Fruit fly (Drosophila melanogaster): ENCODE measurements around the gene Gbeta5.

The Gbeta5 gene

dm6 chrX:8116813-8117212 lies 35.3 kb downstream of the Gbeta5 start, which contains the start of gene CG1575 (continued):
- no peak for TF ChIP-seq zen (tag; optimal IDR thresholded peaks at IDR 0.05)
- peak; percentile 28 for TF ChIP-seq pzg (GFP tag; optimal IDR thresholded peaks at IDR 0.05)
- no peak for TF ChIP-seq CG18599 (GFP tag; optimal IDR thresholded peaks at IDR 0.05)
- TF ChIP-seq kah (GFP tag; optimal IDR thresholded peaks at IDR 0.05), result peak; percentile 59
- no peak for TF ChIP-seq CG11456 (GFP tag; IDR thresholded peaks at IDR 0.05)
- TF ChIP-seq Taf1 (GFP tag; IDR thresholded peaks at IDR 0.05), result no peak
- no peak for TF ChIP-seq her (GFP tag; optimal IDR thresholded peaks at IDR 0.05)
- no peak for TF ChIP-seq fu2 (GFP tag; optimal IDR thresholded peaks at IDR 0.05)
- peak; percentile 10; the same call in 1 of the 3 replicates for TF ChIP-seq CG34224 (GFP tag; IDR thresholded peaks at IDR 0.05; ENCODE audit: partially characterized antibody)
- no peak for TF ChIP-seq Hsf (GFP tag; optimal IDR thresholded peaks at IDR 0.05)
- no peak for TF ChIP-seq yki (optimal IDR thresholded peaks at IDR 0.05)
- peak; percentile 23 for TF ChIP-seq sug (tag; optimal IDR thresholded peaks at IDR 0.05)
- peak; percentile 46; the same call in 1 of the 2 replicates for TF ChIP-seq hbn (GFP tag; IDR thresholded peaks at IDR 0.05; ENCODE audit: partially characterized antibody)
- no peak for TF ChIP-seq CG12236 (GFP tag; optimal IDR thresholded peaks at IDR 0.05)
- no peak for TF ChIP-seq eve (GFP tag; optimal IDR thresholded peaks at IDR 0.05)
- no peak for TF ChIP-seq Lpt (GFP tag; optimal IDR thresholded peaks at IDR 0.05)
- no peak for TF ChIP-seq Nf-YA (GFP tag; IDR thresholded peaks at IDR 0.05)
- TF ChIP-seq Dp (GFP tag; optimal IDR thresholded peaks at IDR 0.05), result peak; percentile 58
- no peak for TF ChIP-seq ems (GFP tag; optimal IDR thresholded peaks at IDR 0.05)
- 0 out of 3 replicates have a peak, but pooled peaks have one; percentile 20 for TF ChIP-seq Doc3 (GFP tag; IDR thresholded peaks at IDR 0.05; ENCODE audit: partially characterized antibody)
- TF ChIP-seq CG3065 (GFP tag; optimal IDR thresholded peaks at IDR 0.05), result no peak
- no peak for TF ChIP-seq fd96Cb (tag; optimal IDR thresholded peaks at IDR 0.05)
- TF ChIP-seq CG8290 (GFP tag; optimal IDR thresholded peaks at IDR 0.05), result no peak
- TF ChIP-seq CG8290 (tag; optimal IDR thresholded peaks at IDR 0.05), result no peak
- TF ChIP-seq ato (GFP tag; IDR thresholded peaks at IDR 0.05; ENCODE audit: partially characterized antibody), result no peak
- no peak for TF ChIP-seq disco-r (GFP tag; optimal IDR thresholded peaks at IDR 0.05)
- no peak for TF ChIP-seq Deaf1 (tag; optimal IDR thresholded peaks at IDR 0.05)
- TF ChIP-seq Med (GFP tag), result peak; percentile 63
- no peak for TF ChIP-seq Dip3 (GFP tag; optimal IDR thresholded peaks at IDR 0.05)
- TF ChIP-seq Aef1 (GFP tag; IDR thresholded peaks at IDR 0.05), result no peak
- no peak for TF ChIP-seq CG33213 (GFP tag; optimal IDR thresholded peaks at IDR 0.05)
- no peak for TF ChIP-seq CG9609 (GFP tag; optimal IDR thresholded peaks at IDR 0.05)
- no peak for TF ChIP-seq Atf3 (GFP tag; optimal IDR thresholded peaks at IDR 0.05)
- TF ChIP-seq lilli (GFP tag; optimal IDR thresholded peaks at IDR 0.05), result no peak
- peak; percentile 86 for TF ChIP-seq CG3995 (GFP tag; optimal IDR thresholded peaks at IDR 0.05)
- TF ChIP-seq Eip74EF (GFP tag; optimal IDR thresholded peaks at IDR 0.05), result no peak
- TF ChIP-seq Lim3 (GFP tag; IDR thresholded peaks at IDR 0.05), result no peak
- TF ChIP-seq gt (GFP tag; IDR thresholded peaks at IDR 0.05), result no peak
- no peak for TF ChIP-seq Poxn (GFP tag; IDR thresholded peaks at IDR 0.05)
- TF ChIP-seq crp (GFP tag; optimal IDR thresholded peaks at IDR 0.05), result peak in 1 of 2 experiments; percentile 29
- TF ChIP-seq sd (tag; optimal IDR thresholded peaks at IDR 0.05), result no peak
- TF ChIP-seq gfzf (GFP tag; optimal IDR thresholded peaks at IDR 0.05), result peak; percentile 50
- peak; percentile 37; the same call in 1 of the 2 replicates for TF ChIP-seq MBD-R2 (GFP tag; IDR thresholded peaks at IDR 0.05)
- TF ChIP-seq vvl (GFP tag; IDR thresholded peaks at IDR 0.05), result no peak
- TF ChIP-seq CG17385 (GFP tag; optimal IDR thresholded peaks at IDR 0.05), result no peak
- no peak for TF ChIP-seq D19B (GFP tag; optimal IDR thresholded peaks at IDR 0.05)
- no peak for TF ChIP-seq gce (GFP tag; IDR thresholded peaks at IDR 0.05)
- TF ChIP-seq Ptx1 (GFP tag; IDR thresholded peaks at IDR 0.05), result no peak
- no peak for TF ChIP-seq Fer1 (GFP tag; optimal IDR thresholded peaks at IDR 0.05)
- TF ChIP-seq bigmax (GFP tag; optimal IDR thresholded peaks at IDR 0.05), result no peak
- TF ChIP-seq CG1602 (GFP tag; optimal IDR thresholded peaks at IDR 0.05), result no peak
- TF ChIP-seq pan (optimal IDR thresholded peaks at IDR 0.05), result no peak
- TF ChIP-seq pan (GFP tag; optimal IDR thresholded peaks at IDR 0.05 in 1 of 2, IDR thresholded peaks at IDR 0.05 in 1 of 2), result no peak

Data from whole organism, embryonic.